Worm (Caenorhabditis elegans): ENCODE measurements around the gene C12D5.9.

DNA sequence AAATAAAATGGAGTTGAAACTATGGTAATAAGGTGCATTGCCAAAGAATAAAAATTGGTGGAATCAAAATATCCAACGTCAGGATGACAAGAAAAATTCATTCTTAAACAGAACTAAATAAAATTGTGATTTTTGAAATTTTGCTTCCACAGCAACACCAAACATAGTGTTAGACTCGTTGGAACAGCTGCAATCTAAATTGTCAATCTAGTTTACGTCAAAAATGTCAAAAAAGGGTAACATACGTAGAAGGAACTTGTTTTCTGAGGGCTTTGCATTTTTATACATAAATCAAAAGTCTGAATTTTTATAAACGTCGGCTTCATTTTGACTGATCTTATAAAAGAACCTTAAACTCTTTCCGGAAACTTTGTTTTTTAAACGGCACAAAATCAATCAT, 36.2 kb downstream of the C12D5.9 start, which contains the start of gene srh-200:
- TF ChIP-seq med-1 (GFP tag; optimal IDR thresholded peaks at IDR 0.05; ENCODE audit: insufficient read depth) (no peak), ztf-29 (GFP tag; IDR thresholded peaks at IDR 0.05) (no peak), ztf-23 (GFP tag; IDR thresholded peaks at IDR 0.05) (no peak), klf-2 (GFP tag; conservative IDR thresholded peaks at IDR 0.05) (no peak), cog-1 (tag; optimal IDR thresholded peaks at IDR 0.05) (no peak), flt-1 (GFP tag; IDR thresholded peaks at IDR 0.05) (no peak), tab-1 (GFP tag; IDR thresholded peaks at IDR 0.05) (no peak)
